Worm (Caenorhabditis elegans) whole organism, early embryonic: ENCODE results near the gene F13H10.3.
"Not testable (repeated sequence)": the region's sequence is repeated elsewhere in the genome, so short reads cannot be mapped to it uniquely, and the experiment has no call there.

ENCODE experiments used
- B0310.2 ChIP-seq: sonication (generic microtip); optimal IDR thresholded peaks from 2 replicates; lab custom pipeline; 2016; ENCODE audit warnings: mild to moderate bottlenecking, missing genetic modification characterization, missing compliant biosample characterization
- F13C5.2 ChIP-seq: sonication (generic microtip); optimal IDR thresholded peaks from 2 replicates; lab custom pipeline; 2017; ENCODE audit warnings: mild to moderate bottlenecking, missing genetic modification characterization, inconsistent platforms, missing compliant biosample characterization
- aly-1 ChIP-seq: sonication (generic microtip); optimal IDR thresholded peaks from 2 replicates; lab custom pipeline; 2016; ENCODE audit warnings: missing genetic modification characterization, missing compliant biosample characterization
- ama-1 ChIP-seq: fragments of 150-350 bp; optimal IDR thresholded peaks from 2 replicates; lab custom pipeline; 2014
- ceh-13 ChIP-seq: fragments of 200-800 bp; sonication (Bioruptor generic); optimal IDR thresholded peaks from 2 replicates; lab custom pipeline; 2018; ENCODE audit warnings: mild to moderate bottlenecking, missing genetic modification characterization, missing compliant biosample characterization
- ceh-36 ChIP-seq: sonication (generic microtip); optimal IDR thresholded peaks from 2 replicates; lab custom pipeline; 2016; ENCODE audit warnings: missing genetic modification characterization, inconsistent platforms, missing compliant biosample characterization
- ets-7 ChIP-seq: sonication (generic microtip); optimal IDR thresholded peaks from 2 replicates; lab custom pipeline; 2016; ENCODE audit warnings: missing genotype, missing genetic modification characterization, missing compliant biosample characterization
- flt-1 ChIP-seq: fragments of 200-800 bp; sonication (Bioruptor generic); IDR thresholded peaks from 2 replicates; pipeline ENCODE4 v1.3.6; 2022; ENCODE audit warnings: missing genetic modification characterization, missing compliant biosample characterization
- hmbx-1 ChIP-seq: sonication (generic microtip); optimal IDR thresholded peaks from 2 replicates; lab custom pipeline; 2016; ENCODE audit warnings: mild to moderate bottlenecking, missing genetic modification characterization, missing compliant biosample characterization
- hmg-4 ChIP-seq: fragments of 200-800 bp; sonication (Bioruptor generic); optimal IDR thresholded peaks from 2 replicates; lab custom pipeline; 2018; ENCODE audit warnings: mild to moderate bottlenecking, missing genetic modification characterization, missing compliant biosample characterization
- hnd-1 ChIP-seq: sonication (generic microtip); optimal IDR thresholded peaks from 2 replicates; lab custom pipeline; 2016; ENCODE audit warnings: missing genetic modification characterization, missing compliant biosample characterization
- pes-1 ChIP-seq: fragments of 200-800 bp; sonication (Bioruptor generic); IDR thresholded peaks from 2 replicates; pipeline ENCODE4 v1.3.6; 2022; ENCODE audit warnings: missing genetic modification reagents, missing genetic modification characterization, missing compliant biosample characterization
- scrt-1 ChIP-seq: fragments of 200-800 bp; sonication (Bioruptor generic); IDR thresholded peaks from 2 replicates; pipeline ENCODE4 v1.3.6; 2022; ENCODE audit warnings: missing genetic modification characterization, missing compliant biosample characterization
- sea-1 ChIP-seq: fragments of 200-800 bp; sonication (Bioruptor generic); conservative IDR thresholded peaks from 2 replicates; pipeline ENCODE4 v1.3.6; 2022; ENCODE audit warnings: missing genetic modification characterization, missing compliant biosample characterization
- tbx-11 ChIP-seq: fragments of 200-800 bp; sonication (Bioruptor generic); IDR thresholded peaks from 2 replicates; pipeline ENCODE4 v1.3.6; 2022; ENCODE audit warnings: missing genetic modification characterization, missing compliant biosample characterization
- tbx-37 ChIP-seq: fragments of 200-800 bp; sonication (Bioruptor generic); conservative IDR thresholded peaks from 2 replicates; pipeline ENCODE4 v1.3.6; 2022; ENCODE audit warnings: missing genetic modification reagents, missing genetic modification characterization, missing compliant biosample characterization
- tra-4 ChIP-seq: sonication (generic microtip); optimal IDR thresholded peaks from 2 replicates; lab custom pipeline; 2017; ENCODE audit warnings: missing genetic modification characterization, missing compliant biosample characterization

The F13H10.3 gene

DNA sequence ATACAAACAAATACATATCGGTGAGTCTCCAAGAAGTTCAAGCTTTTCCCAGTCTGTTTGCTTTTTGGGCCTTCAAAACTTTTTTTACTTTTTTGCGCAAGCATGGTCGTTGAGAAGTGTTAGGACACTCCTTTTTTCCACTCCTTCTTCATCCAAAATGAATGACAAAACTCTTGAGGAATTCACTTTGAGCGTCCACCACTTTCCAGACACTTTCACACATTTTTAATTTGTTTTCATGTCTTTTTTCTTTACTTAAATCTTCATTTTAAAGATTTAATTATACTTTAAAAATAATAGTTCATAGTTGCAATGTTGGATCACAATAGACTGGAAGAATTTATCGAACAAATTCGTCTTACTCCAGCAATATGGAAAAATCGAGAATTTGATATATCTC lies 11.5 kb downstream of the F13H10.3 start, which contains the start of gene F13H10.1:
F13H10.1 (plus strand) TSS at position 301 of the 400 bp plus-strand sequence.
- no peak for TF ChIP-seq hmg-4 (GFP tag; lab: Kevin White, UChicago)
- no peak for TF ChIP-seq ceh-13 (GFP tag; lab: Kevin White, UChicago)
- TF ChIP-seq hnd-1 (tag; lab: Kevin White, UChicago): no peak
- TF ChIP-seq tbx-37 (GFP tag; lab: Robert Waterston, UW): no peak
- TF ChIP-seq flt-1 (GFP tag; lab: Robert Waterston, UW): no peak
- no peak for TF ChIP-seq ceh-36
- TF ChIP-seq ets-7 (tag; lab: Kevin White, UChicago): no peak
- no peak for TF ChIP-seq B0310.2 (tag; lab: Kevin White, UChicago)
- TF ChIP-seq tra-4 (tag; lab: Kevin White, UChicago): no peak
- no peak for TF ChIP-seq ama-1 (lab: Kevin White, UChicago)
- no peak for TF ChIP-seq F13C5.2 (tag; lab: Kevin White, UChicago)
- no peak for TF ChIP-seq scrt-1
- no peak for TF ChIP-seq hmbx-1
- no peak for TF ChIP-seq tbx-11 (GFP tag; lab: Robert Waterston, UW)
- TF ChIP-seq aly-1 (tag; lab: Kevin White, UChicago): no peak
- TF ChIP-seq sea-1 (GFP tag; lab: Robert Waterston, UW): no peak

DNA sequence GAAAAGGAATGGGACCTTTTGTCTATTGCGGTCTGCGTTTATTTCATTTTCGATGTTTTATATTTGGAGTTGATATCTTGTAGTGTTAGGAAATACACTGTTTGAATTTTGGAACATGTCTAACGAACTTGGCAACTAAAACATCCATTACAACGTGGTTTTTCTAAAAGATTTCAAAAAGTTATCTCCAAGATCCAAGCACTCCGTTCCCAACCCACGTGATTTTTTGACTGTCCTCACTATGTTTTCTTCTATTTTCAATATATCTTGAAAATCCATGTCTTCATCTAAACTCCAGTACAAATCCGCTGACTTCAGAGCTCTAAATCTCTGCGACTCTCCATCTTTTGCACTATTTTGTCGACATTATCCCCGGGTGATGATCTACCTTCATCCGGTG lies 14.1 kb downstream of the F13H10.3 start, which contains the start of gene F13H10.9:
F13H10.9 (plus strand) TSS at position 301 of the 400 bp plus-strand sequence.
- TF ChIP-seq B0310.2 (tag; lab: Kevin White, UChicago): no peak
- TF ChIP-seq tbx-37 (GFP tag; lab: Robert Waterston, UW): no peak
- no peak for TF ChIP-seq ceh-13 (GFP tag; lab: Kevin White, UChicago)

- TF ChIP-seq B0310.2 (tag; lab: Kevin White, UChicago) (no peak), ceh-36 (no peak), hmbx-1 (no peak), sea-1 (GFP tag; lab: Robert Waterston, UW) (no peak), pes-1 (no peak), tbx-37 (GFP tag; lab: Robert Waterston, UW) (no peak), scrt-1 (no peak), hnd-1 (tag; lab: Kevin White, UChicago) (no peak), ets-7 (tag; lab: Kevin White, UChicago) (no peak), ceh-13 (GFP tag; lab: Kevin White, UChicago) (no peak), aly-1 (tag; lab: Kevin White, UChicago) (no peak), flt-1 (GFP tag; lab: Robert Waterston, UW) (no peak), hmg-4 (GFP tag; lab: Kevin White, UChicago) (no peak), tbx-11 (GFP tag; lab: Robert Waterston, UW) (no peak), tra-4 (tag; lab: Kevin White, UChicago) (no peak), ama-1 (lab: Kevin White, UChicago) (no peak), F13C5.2 (tag; lab: Kevin White, UChicago) (no peak)
These were observed 25.1 kb downstream of the F13H10.3 start, which contains the start of gene F13H10.5 for ce11 chrIV:10990699-10991098. Gene F13H10.5, plus strand, starts transcription at chrIV:10990999.

ce11 chrIV:10987342-10987945 lies 28.3 kb downstream of the F13H10.3 start, which contains the start of gene Y43E12A.3:
Gene Y43E12A.3, plus strand, starts transcription at chrIV:10987895.
- TF ChIP-seq F13C5.2 (tag; lab: Kevin White, UChicago); ama-1 (lab: Kevin White, UChicago); ceh-13 (GFP tag; lab: Kevin White, UChicago): not testable (repeated sequence)

DNA sequence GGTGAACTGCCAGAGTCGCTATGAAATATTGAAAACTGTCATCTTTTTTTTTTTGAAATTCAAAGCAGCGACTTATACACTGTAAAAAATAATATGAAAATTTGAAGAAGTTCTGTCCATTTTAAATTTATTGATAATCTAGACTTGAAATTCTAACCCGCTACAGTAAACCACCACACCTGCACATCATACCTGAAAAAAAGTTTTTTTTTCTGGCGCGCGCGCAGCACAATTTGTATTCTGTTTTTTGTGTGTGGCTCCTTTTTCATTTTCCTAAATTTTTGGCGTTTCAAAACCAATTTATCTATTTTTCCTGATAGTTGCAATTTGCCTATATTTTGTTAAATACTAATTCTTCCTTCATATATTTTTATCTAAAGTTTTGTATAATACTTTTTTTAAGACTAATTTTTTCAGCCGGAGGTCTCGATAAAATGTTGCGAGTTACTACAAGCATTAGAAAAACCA lies 30.2 kb downstream of the F13H10.3 start, which contains the start of gene cyb-2.1:
cyb-2.1 (plus strand) TSS at position 418 of the 468 bp plus-strand sequence.
- TF ChIP-seq flt-1 (GFP tag; lab: Robert Waterston, UW) (no peak), tra-4 (tag; lab: Kevin White, UChicago) (no peak), hnd-1 (tag; lab: Kevin White, UChicago) (no peak), aly-1 (tag; lab: Kevin White, UChicago) (no peak), scrt-1 (no peak), hmbx-1 (no peak), ceh-13 (GFP tag; lab: Kevin White, UChicago) (no peak), ama-1 (lab: Kevin White, UChicago) (no peak), ceh-36 (no peak), tbx-11 (GFP tag; lab: Robert Waterston, UW) (no peak), B0310.2 (tag; lab: Kevin White, UChicago) (no peak), ets-7 (tag; lab: Kevin White, UChicago) (no peak), F13C5.2 (tag; lab: Kevin White, UChicago) (no peak)

ce11 chrIV:10981761-10982160 lies 34.0 kb downstream of the F13H10.3 start, which contains the start of gene Y43E12A.2:
Gene Y43E12A.2, plus strand, starts transcription at chrIV:10982061.
- TF ChIP-seq hnd-1 (tag; lab: Kevin White, UChicago) (no peak), ets-7 (tag; lab: Kevin White, UChicago) (no peak), sea-1 (GFP tag; lab: Robert Waterston, UW) (no peak)

DNA sequence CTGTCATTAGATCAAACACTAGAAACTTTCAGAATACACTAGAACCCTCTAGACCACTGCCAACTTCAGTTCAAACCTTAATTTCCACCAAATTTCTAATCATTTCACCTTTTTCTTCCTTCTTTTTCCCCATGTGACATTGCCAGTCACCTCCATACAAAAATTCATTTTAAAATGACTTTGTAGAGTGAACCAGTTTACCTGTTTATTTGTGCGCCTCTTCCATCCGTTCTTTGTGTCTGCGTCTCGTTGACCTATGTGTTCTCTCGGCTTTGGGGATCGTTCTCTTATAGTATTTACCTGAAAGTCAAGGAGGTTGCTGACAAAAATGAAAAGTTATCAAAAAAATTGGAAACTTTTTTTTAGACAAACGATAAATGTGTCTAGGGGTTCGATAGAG lies 35.1 kb downstream of the F13H10.3 start:
- TF ChIP-seq F13C5.2 (tag; lab: Kevin White, UChicago) (no peak), scrt-1 (no peak)

DNA sequence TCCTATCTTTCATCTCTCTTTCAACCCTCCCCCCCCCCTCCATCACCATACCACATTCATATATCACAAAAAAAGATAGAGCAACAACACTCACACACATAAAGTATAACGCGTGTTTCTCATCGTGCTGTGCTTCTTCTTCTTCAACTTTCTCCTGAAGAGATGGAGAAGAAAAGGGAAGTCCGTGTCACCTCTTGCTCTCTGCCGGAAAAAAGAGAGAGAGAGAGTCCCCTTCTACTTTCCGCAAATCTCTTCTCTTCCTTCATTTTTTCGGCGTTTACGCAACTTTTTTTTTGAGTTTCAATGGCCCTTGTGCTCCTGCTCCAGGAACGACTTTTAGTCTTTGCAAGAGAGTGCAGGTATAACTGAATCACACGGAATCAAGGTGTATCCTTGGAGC lies 36.1 kb downstream of the F13H10.3 start:
- no peak for TF ChIP-seq ama-1 (lab: Kevin White, UChicago)
- TF ChIP-seq scrt-1: no peak
- no peak for TF ChIP-seq pes-1
- no peak for TF ChIP-seq tbx-37 (GFP tag; lab: Robert Waterston, UW)
- no peak for TF ChIP-seq B0310.2 (tag; lab: Kevin White, UChicago)
- TF ChIP-seq hmg-4 (GFP tag; lab: Kevin White, UChicago): no peak
- TF ChIP-seq ets-7 (tag; lab: Kevin White, UChicago): no peak
- TF ChIP-seq F13C5.2 (tag; lab: Kevin White, UChicago): no peak
- no peak for TF ChIP-seq hnd-1 (tag; lab: Kevin White, UChicago)
- no peak for TF ChIP-seq flt-1 (GFP tag; lab: Robert Waterston, UW)
- no peak for TF ChIP-seq ceh-36
- TF ChIP-seq tbx-11 (GFP tag; lab: Robert Waterston, UW): no peak
- TF ChIP-seq hmbx-1: no peak
- no peak for TF ChIP-seq ceh-13 (GFP tag; lab: Kevin White, UChicago)
- no peak for TF ChIP-seq tra-4 (tag; lab: Kevin White, UChicago)
- no peak for TF ChIP-seq aly-1 (tag; lab: Kevin White, UChicago)
- no peak for TF ChIP-seq sea-1 (GFP tag; lab: Robert Waterston, UW)
